Fruit fly (Drosophila melanogaster) S2 (cell line): ENCODE results near the gene CG7387.

Experiments
- CG8478 ChIP-seq: fragments of >200 bp; optimal IDR thresholded peaks from 2 replicates; lab custom pipeline; 2018
- CTCF ChIP-seq, 2 experiments: fragments of >200 bp; optimal IDR thresholded peaks; 2 replicates each; lab custom pipeline; 2018

DNA sequence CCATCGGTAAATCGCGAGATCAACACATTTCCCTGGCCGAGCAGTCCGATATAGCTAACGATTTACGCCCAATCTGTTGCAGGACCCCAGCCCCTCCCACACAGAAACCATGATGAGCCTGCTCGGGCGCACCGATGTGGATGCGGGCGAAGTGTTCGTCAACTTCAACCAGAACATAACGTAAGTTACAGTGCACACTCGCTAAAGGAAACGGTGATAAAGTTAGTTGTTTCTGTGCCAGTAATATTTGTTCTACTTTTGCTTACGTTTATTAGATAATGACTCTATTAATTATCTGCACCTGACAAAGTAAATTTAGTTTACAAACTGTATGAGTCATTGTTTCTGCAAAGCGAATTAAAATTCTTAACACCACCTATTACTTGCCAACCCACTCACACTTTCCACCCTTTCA is 5.5 kb downstream of the CG7387 start:
- no peak for TF ChIP-seq CG8478
- TF ChIP-seq CTCF (optimal IDR thresholded peaks at IDR 0.05; lab: Kevin White, UChicago), result no peak
